Worm (Caenorhabditis elegans) whole organism, midembryonic: ENCODE results near the gene oga-1.
A peak's percentile ranks its signal among the peaks of the same experiment; 100 is the strongest.

Experiments
- T22C8.4 ChIP-seq: fragments of 200-800 bp; sonication (Bioruptor generic); IDR thresholded peaks from 2 replicates; pipeline ENCODE4 v1.3.6; 2022; ENCODE audit warnings: missing genetic modification characterization, missing compliant biosample characterization
- cog-1 ChIP-seq: sonication (generic microtip); optimal IDR thresholded peaks from 2 replicates; lab custom pipeline; 2016; ENCODE audit warnings: missing genetic modification characterization, missing compliant biosample characterization
- flt-1 ChIP-seq: fragments of 200-800 bp; sonication (Bioruptor generic); IDR thresholded peaks from 2 replicates; pipeline ENCODE4 v1.3.6; 2022; ENCODE audit warnings: missing genetic modification characterization, missing compliant biosample characterization
- klf-2 ChIP-seq: fragments of 200-800 bp; sonication (Bioruptor generic); conservative IDR thresholded peaks from 2 replicates; pipeline ENCODE4 v1.3.6; 2022; ENCODE audit warnings: missing genetic modification reagents, missing genetic modification characterization, missing compliant biosample characterization
- med-1 ChIP-seq: sonication (generic microtip); optimal IDR thresholded peaks from 2 replicates; lab custom pipeline; 2017; ENCODE audit warnings: missing genetic modification characterization, mild to moderate bottlenecking, missing compliant biosample characterization, antibody characterized with exemption, missing genetic modification reagents; ENCODE audit not compliant: insufficient read depth
- ref-1 ChIP-seq: fragments of 200-800 bp; sonication (Bioruptor generic); conservative IDR thresholded peaks from 2 replicates; pipeline ENCODE4 v1.3.6; 2022; ENCODE audit warnings: missing genetic modification reagents, missing genetic modification characterization, missing compliant biosample characterization
- tab-1 ChIP-seq: fragments of 200-800 bp; sonication (Bioruptor generic); IDR thresholded peaks from 2 replicates; pipeline ENCODE4 v1.3.6; 2022; ENCODE audit warnings: missing genetic modification characterization, missing compliant biosample characterization
- ztf-23 ChIP-seq: fragments of 200-800 bp; sonication (Bioruptor generic); IDR thresholded peaks from 2 replicates; pipeline ENCODE4 v1.3.6; 2022; ENCODE audit warnings: missing genetic modification reagents, missing genetic modification characterization, missing compliant biosample characterization
- ztf-29 ChIP-seq: fragments of 200-800 bp; sonication (Bioruptor generic); IDR thresholded peaks from 2 replicates; pipeline ENCODE4 v1.3.6; 2022; ENCODE audit warnings: missing genetic modification reagents, missing genetic modification characterization, missing compliant biosample characterization

Gene oga-1

DNA sequence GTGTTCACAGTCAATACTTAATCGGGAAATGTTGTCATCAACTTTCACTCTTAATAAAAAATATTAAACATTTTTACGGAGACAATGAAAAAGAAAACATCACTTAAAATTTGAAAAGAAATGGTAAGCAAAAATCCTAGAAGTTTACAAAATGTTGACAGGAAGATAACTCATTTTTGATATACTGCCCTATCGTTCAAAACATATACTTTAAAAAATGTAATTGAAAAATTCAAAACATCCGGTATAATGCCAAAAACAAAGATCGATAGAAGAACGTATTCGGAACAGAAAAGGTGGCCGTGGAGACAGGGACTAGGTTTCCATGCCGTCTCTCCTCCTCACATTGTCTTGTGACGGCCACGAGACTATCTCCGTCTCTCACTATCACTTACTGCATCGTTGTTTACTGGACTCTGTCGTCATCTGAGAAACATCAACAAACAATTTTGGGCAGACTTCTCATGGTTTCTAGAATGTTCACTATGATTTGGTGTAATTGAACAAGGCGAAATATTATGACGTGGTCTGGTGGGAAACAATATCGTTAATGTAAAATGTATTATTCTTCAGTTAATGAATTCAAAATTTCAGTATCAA is at the start of gene oga-1:
Gene oga-1 (minus strand): TSS at position 51 of the 600 bp plus-strand sequence.
- TF ChIP-seq ztf-23 (no peak), cog-1 (tag; lab: Kevin White, UChicago) (peak; percentile 57)

DNA sequence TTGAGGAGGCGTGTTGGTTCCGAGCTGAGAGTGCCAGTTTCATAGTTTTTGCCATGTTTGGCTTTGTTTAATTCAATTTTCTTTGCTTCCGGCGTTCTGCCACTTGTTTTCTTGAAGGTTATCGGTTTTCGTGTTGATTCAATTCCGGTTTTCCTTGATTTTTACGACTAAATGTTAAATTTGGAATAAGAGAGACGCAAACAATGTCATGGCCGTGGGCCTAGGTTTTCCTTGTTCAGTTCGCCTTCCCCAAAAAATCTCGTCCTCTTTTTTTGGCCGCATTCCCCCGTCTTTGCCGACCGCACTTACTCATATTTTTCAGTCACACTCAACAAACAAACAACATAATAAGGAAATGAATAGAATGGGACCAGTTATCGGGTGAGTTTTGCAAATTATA is 46.5 kb upstream of the oga-1 start, which contains the start of gene C23F12.9:
Gene C23F12.9 (plus strand): TSS at position 301 of the 400 bp plus-strand sequence.
- TF ChIP-seq klf-2 (GFP tag; lab: Robert Waterston, UW) (no peak), cog-1 (tag; lab: Kevin White, UChicago) (no peak), T22C8.4 (no peak), ref-1 (GFP tag; lab: Robert Waterston, UW) (no peak), ztf-23 (no peak), tab-1 (no peak), ztf-29 (GFP tag; lab: Robert Waterston, UW) (no peak), flt-1 (GFP tag; lab: Robert Waterston, UW) (no peak), med-1 (GFP tag; lab: Kevin White, UChicago) (no peak)

DNA sequence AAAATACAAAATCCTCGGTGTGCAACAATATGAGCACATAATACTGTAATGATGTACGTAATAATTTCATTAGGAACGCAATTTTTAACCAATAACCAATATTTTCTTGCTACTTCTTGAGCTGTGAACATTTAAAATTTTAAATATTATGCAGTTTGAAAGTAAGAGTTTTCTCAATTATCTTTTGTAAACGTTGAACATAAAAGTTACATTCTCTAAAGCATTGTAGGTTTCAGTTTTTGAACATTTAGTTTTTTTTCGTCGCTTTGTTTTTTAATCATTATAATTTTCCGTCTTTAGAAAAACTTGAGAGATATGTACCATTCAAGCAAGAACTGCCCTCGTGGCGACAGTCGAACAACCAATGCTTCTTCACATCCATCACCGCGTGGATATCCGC is 44.1 kb upstream of the oga-1 start, which contains the start of gene C23F12.3:
Gene C23F12.3 (plus strand): TSS at position 301 of the 400 bp plus-strand sequence.
- TF ChIP-seq T22C8.4 (no peak), ref-1 (GFP tag; lab: Robert Waterston, UW) (no peak), flt-1 (GFP tag; lab: Robert Waterston, UW) (no peak), ztf-29 (GFP tag; lab: Robert Waterston, UW) (no peak), ztf-23 (no peak), tab-1 (no peak), klf-2 (GFP tag; lab: Robert Waterston, UW) (no peak), med-1 (GFP tag; lab: Kevin White, UChicago) (no peak), cog-1 (tag; lab: Kevin White, UChicago) (no peak)

- TF ChIP-seq tab-1, result no peak
- TF ChIP-seq ztf-29 (GFP tag; lab: Robert Waterston, UW), result no peak
Measured at ce11 chrX:9388686-9389085, 41.5 kb upstream of the oga-1 start.

- TF ChIP-seq flt-1 (GFP tag; lab: Robert Waterston, UW) (no peak), T22C8.4 (no peak), ztf-23 (no peak), tab-1 (no peak)
Measured at ce11 chrX:9387041-9387440, 39.8 kb upstream of the oga-1 start, which contains the start of gene C23F12.4. Gene C23F12.4 (plus strand): TSS chrX:9387341.

ce11 chrX:9373729-9374128 is 26.5 kb upstream of the oga-1 start:
- no peak for TF ChIP-seq ztf-29 (GFP tag; lab: Robert Waterston, UW)
- no peak for TF ChIP-seq ref-1 (GFP tag; lab: Robert Waterston, UW)
- no peak for TF ChIP-seq ztf-23
- TF ChIP-seq tab-1, result no peak
- no peak for TF ChIP-seq cog-1 (tag; lab: Kevin White, UChicago)
- no peak for TF ChIP-seq med-1 (GFP tag; lab: Kevin White, UChicago)
- no peak for TF ChIP-seq klf-2 (GFP tag; lab: Robert Waterston, UW)
- TF ChIP-seq T22C8.4, result no peak
- no peak for TF ChIP-seq flt-1 (GFP tag; lab: Robert Waterston, UW)

- TF ChIP-seq ztf-23, result no peak; the same call in none of the 2 replicates
- TF ChIP-seq tab-1, result peak; percentile 63; the same call in 1 of the 2 replicates
- peak; percentile 82 for TF ChIP-seq flt-1 (GFP tag; lab: Robert Waterston, UW)
- TF ChIP-seq ref-1 (GFP tag; lab: Robert Waterston, UW), result 0 out of 2 replicates have a peak, but pooled peaks have one; percentile 28
Measured at ce11 chrX:9372987-9373386, 25.8 kb upstream of the oga-1 start.

- TF ChIP-seq flt-1 (GFP tag; lab: Robert Waterston, UW) (no peak), tab-1 (no peak), klf-2 (GFP tag; lab: Robert Waterston, UW) (no peak), ztf-29 (GFP tag; lab: Robert Waterston, UW) (no peak), med-1 (GFP tag; lab: Kevin White, UChicago) (no peak), ztf-23 (no peak), cog-1 (tag; lab: Kevin White, UChicago) (no peak), ref-1 (GFP tag; lab: Robert Waterston, UW) (no peak)
Measured at ce11 chrX:9372221-9372620, 25.0 kb upstream of the oga-1 start.

DNA sequence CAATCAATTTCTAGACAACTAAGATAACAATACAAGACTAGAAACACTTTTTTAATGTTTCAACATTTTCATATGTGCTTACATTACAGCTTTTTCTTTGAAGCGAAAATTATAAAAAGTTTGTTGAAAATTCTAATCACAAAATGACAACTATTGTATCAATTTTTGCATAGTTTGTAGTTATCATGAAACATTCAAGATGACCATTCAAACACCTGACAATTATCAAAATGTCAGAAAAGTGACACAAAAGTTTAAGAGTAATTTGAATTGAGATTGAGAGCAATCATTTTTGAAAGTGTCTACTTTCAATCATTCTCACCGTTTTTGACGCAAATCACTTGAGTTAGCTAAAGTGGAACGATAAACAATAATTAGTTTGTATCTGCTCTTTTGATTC is 22.7 kb upstream of the oga-1 start:
- no peak for TF ChIP-seq tab-1
- no peak for TF ChIP-seq cog-1 (tag; lab: Kevin White, UChicago)
- no peak for TF ChIP-seq T22C8.4
- no peak for TF ChIP-seq med-1 (GFP tag; lab: Kevin White, UChicago)
- no peak for TF ChIP-seq ztf-23
- no peak for TF ChIP-seq klf-2 (GFP tag; lab: Robert Waterston, UW)
- TF ChIP-seq ztf-29 (GFP tag; lab: Robert Waterston, UW), result no peak
- TF ChIP-seq flt-1 (GFP tag; lab: Robert Waterston, UW), result no peak
- no peak for TF ChIP-seq ref-1 (GFP tag; lab: Robert Waterston, UW)

DNA sequence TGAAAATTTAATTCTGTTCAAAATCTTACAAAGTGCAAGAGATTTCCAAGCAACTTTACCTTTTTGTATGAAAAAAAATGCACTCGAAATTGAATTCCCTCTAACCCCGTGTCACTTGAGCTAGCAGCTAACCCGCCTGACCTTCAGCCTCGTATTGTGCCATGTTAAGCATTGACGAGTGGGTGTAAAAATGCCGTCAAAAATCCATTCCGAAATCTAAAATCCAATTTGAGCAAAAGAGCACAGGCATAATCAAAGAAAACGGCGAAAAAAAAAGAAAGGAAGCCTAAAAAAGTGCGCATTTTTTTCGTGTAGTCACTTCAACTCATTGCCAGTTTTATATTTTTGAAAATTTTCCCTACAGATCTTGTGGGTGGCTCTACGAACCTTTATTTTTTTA is 17.3 kb upstream of the oga-1 start, which contains the start of gene pkc-2:
Gene pkc-2 (plus strand): TSS at position 318 of the 400 bp plus-strand sequence.
- TF ChIP-seq ref-1 (GFP tag; lab: Robert Waterston, UW) (no peak), flt-1 (GFP tag; lab: Robert Waterston, UW) (no peak), cog-1 (tag; lab: Kevin White, UChicago) (no peak), klf-2 (GFP tag; lab: Robert Waterston, UW) (no peak), ztf-29 (GFP tag; lab: Robert Waterston, UW) (no peak), tab-1 (no peak), T22C8.4 (no peak), med-1 (GFP tag; lab: Kevin White, UChicago) (no peak), ztf-23 (no peak)
